Fruit fly (Drosophila melanogaster) whole organism, prepupa: ENCODE measurements around the gene Mlc-c.

Experiments used
- CG4318 ChIP-seq: fragments of 200-800 bp; sonication (Bioruptor generic); optimal IDR thresholded peaks from 3 replicates; lab custom pipeline; 2017; ENCODE audit warnings: missing biosample characterization, mild to moderate bottlenecking, missing genetic modification characterization
- CG8632 ChIP-seq: fragments of 200-800 bp; sonication (Bioruptor generic); optimal IDR thresholded peaks from 3 replicates; lab custom pipeline; 2016; ENCODE audit warnings: missing biosample characterization, missing genetic modification characterization
- Eip75B ChIP-seq: fragments of 200-800 bp; sonication (Bioruptor generic); optimal IDR thresholded peaks from 3 replicates; lab custom pipeline; 2016; ENCODE audit warnings: missing biosample characterization, missing genetic modification characterization
- Ets96B ChIP-seq: fragments of 200-800 bp; optimal IDR thresholded peaks from 2 replicates; lab custom pipeline; 2019; ENCODE audit warnings: missing biosample characterization, mild to moderate bottlenecking, missing genetic modification characterization, moderate library complexity
- fd85E ChIP-seq: fragments of 200-800 bp; sonication (Bioruptor generic); optimal IDR thresholded peaks from 3 replicates; lab custom pipeline; 2016; ENCODE audit warnings: missing biosample characterization, missing genetic modification characterization
- svp ChIP-seq: fragments of 200-800 bp; sonication (Bioruptor generic); peaks from one replicate; lab custom pipeline; 2016; ENCODE audit warnings: missing biosample characterization, missing genetic modification characterization

- TF ChIP-seq CG4318, result no peak
- TF ChIP-seq CG8632 (GFP tag; lab: Kevin White, UChicago), result no peak
- TF ChIP-seq svp (GFP tag; lab: Kevin White, UChicago), result no peak
- no peak for TF ChIP-seq fd85E (GFP tag; lab: Kevin White, UChicago)
- no peak for TF ChIP-seq Eip75B (GFP tag; lab: Kevin White, UChicago)
- no peak for TF ChIP-seq Ets96B (tag; lab: Kevin White, UChicago)
Observed at dm6 chrX:5603009-5603408, 19.3 kb downstream of the Mlc-c start.
